Worm (Caenorhabditis elegans) whole organism, L4 larva: ENCODE measurements around the gene R10E11.5.

Source experiments
- R02D3.7 ChIP-seq: fragments of 150-350 bp; sonication (generic microtip); optimal IDR thresholded peaks from 3 replicates; lab custom pipeline; 2014; ENCODE audit warnings: missing biosample characterization, missing genetic modification characterization
- Y105C5A.15 ChIP-seq: fragments of 200-800 bp; sonication (Bioruptor generic); IDR thresholded peaks from 2 replicates; pipeline ENCODE4 v1.3.6; 2022; ENCODE audit warnings: missing genetic modification characterization, missing compliant biosample characterization
- arid-1 ChIP-seq: fragments of 200-800 bp; sonication (Bioruptor generic); conservative IDR thresholded peaks from 2 replicates; pipeline ENCODE4 v1.3.6; 2022; ENCODE audit warnings: missing genetic modification reagents, missing genetic modification characterization, missing compliant biosample characterization
- daf-16 ChIP-seq, 3 experiments: sonication (generic microtip); optimal IDR thresholded peaks; 2 replicates each; lab custom pipeline; 2016 to 2017; ENCODE audit warnings: missing genetic modification characterization in 3 of 3, missing genetic modification reagents in 3 of 3, mild to moderate bottlenecking in 2 of 3, missing compliant biosample characterization in 2 of 3, missing biosample characterization in 1 of 3, moderate library complexity in 1 of 3
- dmd-9 ChIP-seq: fragments of 200-800 bp; sonication (Bioruptor generic); IDR thresholded peaks from 2 replicates; pipeline ENCODE4 v1.3.6; 2022; ENCODE audit warnings: missing genetic modification reagents, missing genetic modification characterization, missing compliant biosample characterization
- duxl-1 ChIP-seq: sonication (generic microtip); optimal IDR thresholded peaks from 2 replicates; lab custom pipeline; 2016; ENCODE audit warnings: mild to moderate bottlenecking, missing genetic modification characterization, moderate library complexity, missing compliant biosample characterization; ENCODE audit not compliant: poor library complexity
- egl-43 ChIP-seq: fragments of 200-800 bp; sonication (Bioruptor generic); IDR thresholded peaks from 2 replicates; pipeline ENCODE4 v1.3.6; 2022; ENCODE audit warnings: missing genetic modification reagents, missing genetic modification characterization, missing compliant biosample characterization
- gei-8 ChIP-seq: fragments of 200-800 bp; sonication (Bioruptor generic); optimal IDR thresholded peaks from 2 replicates; lab custom pipeline; 2018; ENCODE audit warnings: mild to moderate bottlenecking, missing genetic modification characterization, missing compliant biosample characterization
- hlh-11 ChIP-seq: fragments of 200-800 bp; sonication (Bioruptor generic); optimal IDR thresholded peaks from 2 replicates; lab custom pipeline; 2018; ENCODE audit warnings: mild to moderate bottlenecking, missing genetic modification characterization, missing compliant biosample characterization
- hlh-30 ChIP-seq: sonication (generic microtip); optimal IDR thresholded peaks from 2 replicates; lab custom pipeline; 2017; ENCODE audit warnings: antibody characterized with exemption, mild to moderate bottlenecking, missing genetic modification characterization, missing compliant biosample characterization; ENCODE audit not compliant: insufficient read depth
- lin-1 ChIP-seq: fragments of 200-800 bp; sonication (Bioruptor generic); IDR thresholded peaks from 2 replicates; pipeline ENCODE4 v1.3.6; 2022; ENCODE audit warnings: missing genetic modification reagents, missing genetic modification characterization, missing compliant biosample characterization
- lsy-2 ChIP-seq, 2 experiments: fragments of 150-350 bp in 1 of 2; sonication (generic microtip) in 1 of 2; optimal IDR thresholded peaks; 2 replicates each; lab custom pipeline; 2014 to 2017; ENCODE audit warnings: missing biosample characterization in 2 of 2, missing genetic modification characterization in 2 of 2
- mdl-1 ChIP-seq, 2 experiments: fragments of 150-350 bp in 1 of 2; sonication (generic microtip) in 1 of 2; optimal IDR thresholded peaks; 2 replicates each; lab custom pipeline; 2014 to 2017; ENCODE audit warnings: missing biosample characterization in 2 of 2, missing genetic modification characterization in 2 of 2
- mxl-3 ChIP-seq: fragments of 200-800 bp; sonication (Bioruptor generic); optimal IDR thresholded peaks from 2 replicates; lab custom pipeline; 2018; ENCODE audit warnings: mild to moderate bottlenecking, missing genetic modification characterization, missing compliant biosample characterization
- nhr-10 ChIP-seq: fragments of 150-350 bp; optimal IDR thresholded peaks from 2 replicates; lab custom pipeline; 2014; ENCODE audit warnings: missing biosample characterization, missing genetic modification characterization
- nhr-11 ChIP-seq: fragments of 150-350 bp; optimal IDR thresholded peaks from 2 replicates; lab custom pipeline; 2014; ENCODE audit warnings: missing biosample characterization, missing genetic modification characterization
- nhr-28 ChIP-seq: fragments of 150-350 bp; optimal IDR thresholded peaks from 2 replicates; lab custom pipeline; 2014; ENCODE audit warnings: missing biosample characterization, missing genetic modification characterization
- nhr-41 ChIP-seq: fragments of 200-800 bp; sonication (Bioruptor generic); IDR thresholded peaks from 2 replicates; pipeline ENCODE4 v1.3.6; 2022; ENCODE audit warnings: missing genetic modification reagents, missing genetic modification characterization, missing compliant biosample characterization
- skn-1 ChIP-seq: fragments of 150-350 bp; optimal IDR thresholded peaks from 2 replicates; lab custom pipeline; 2014; ENCODE audit warnings: missing biosample characterization, missing genetic modification characterization
- unc-62 ChIP-seq, 3 experiments: fragments of 150-350 bp in 1 of 3; sonication (generic microtip); optimal IDR thresholded peaks in 2 of 3; peaks in 1 of 3; 1 replicate in 1 of 3; 2 replicates in 2 of 3; lab custom pipeline; 2014 to 2017; ENCODE audit warnings: missing biosample characterization in 3 of 3, missing genetic modification characterization in 3 of 3, missing genetic modification reagents in 3 of 3, missing genotype in 1 of 3
- zip-11 ChIP-seq: fragments of 200-800 bp; sonication (Bioruptor generic); IDR thresholded peaks from 2 replicates; pipeline ENCODE4 v1.3.6; 2022; ENCODE audit warnings: missing genetic modification characterization, missing compliant biosample characterization
- ztf-11 ChIP-seq: fragments of 150-350 bp; optimal IDR thresholded peaks from 2 replicates; lab custom pipeline; 2014; ENCODE audit warnings: missing biosample characterization, missing genetic modification characterization

The R10E11.5 gene

DNA sequence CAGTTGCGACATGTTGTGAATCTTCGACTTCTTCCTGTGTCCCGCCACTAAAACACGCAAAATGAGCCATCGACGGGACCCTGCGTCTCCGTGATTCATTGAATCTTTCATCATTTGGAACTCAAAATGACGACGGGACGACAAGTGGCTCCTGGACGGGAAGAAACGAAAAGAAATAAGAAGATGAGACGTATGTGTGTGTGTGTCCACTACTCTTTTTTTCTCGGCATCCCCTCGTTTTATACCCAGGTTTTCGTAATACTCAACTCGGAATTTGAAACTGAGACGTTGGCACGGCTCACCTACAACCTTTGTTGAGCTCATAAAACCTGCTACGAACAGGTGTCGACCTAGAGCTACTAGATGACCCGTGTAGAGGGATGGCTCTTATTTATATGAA, 44.9 kb downstream of the R10E11.5 start:
- TF ChIP-seq daf-16 (GFP tag; optimal IDR thresholded peaks at IDR 0.05; lab: Kevin White, UChicago) (peak in 1 of 2 experiments; percentile 21), daf-16 (tag; optimal IDR thresholded peaks at IDR 0.05; lab: Kevin White, UChicago) (no peak), hlh-11 (peak; percentile 39), unc-62 (GFP tag; optimal IDR thresholded peaks at IDR 0.05 in 1 of 2; lab: Kevin White, UChicago) (peak in 1 of 2 experiments; percentile 40), unc-62 (tag; optimal IDR thresholded peaks at IDR 0.05; lab: Kevin White, UChicago) (no peak), skn-1 (tag; lab: Kevin White, UChicago) (no peak), zip-11 (GFP tag; lab: Robert Waterston, UW) (no peak)

DNA sequence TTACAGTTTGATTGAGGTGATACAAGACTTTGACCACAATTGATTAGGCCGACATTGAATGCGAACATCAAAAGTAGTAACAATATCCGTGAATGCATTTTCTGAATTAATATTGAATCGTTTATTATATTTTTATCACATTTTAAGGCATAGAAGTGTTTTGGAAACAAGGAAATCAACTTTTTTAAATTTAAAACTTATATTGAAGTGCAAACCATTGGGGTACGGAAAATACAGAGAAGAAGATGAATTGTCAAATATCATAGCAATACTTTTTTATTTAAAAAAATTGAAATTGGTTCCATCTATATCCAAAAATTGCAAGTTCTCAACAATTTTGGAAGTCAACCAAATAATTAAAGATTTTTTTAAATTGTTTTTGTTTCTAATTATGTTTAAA, 46.2 kb downstream of the R10E11.5 start, which contains the start of gene T05G5.1:
Gene T05G5.1, minus strand, starts transcription at position 101 of the 400 bp plus-strand sequence.
- TF ChIP-seq egl-43 (GFP tag; lab: Robert Waterston, UW) (no peak), nhr-41 (GFP tag; lab: Robert Waterston, UW) (no peak), lsy-2 (tag; optimal IDR thresholded peaks at IDR 0.05; lab: Kevin White, UChicago) (no peak), arid-1 (GFP tag; lab: Robert Waterston, UW) (no peak), gei-8 (no peak), dmd-9 (GFP tag; lab: Robert Waterston, UW) (no peak), mdl-1 (tag; optimal IDR thresholded peaks at IDR 0.05; lab: Kevin White, UChicago) (no peak), zip-11 (GFP tag; lab: Robert Waterston, UW) (no peak), Y105C5A.15 (GFP tag; lab: Robert Waterston, UW) (no peak), mxl-3 (GFP tag; lab: Kevin White, UChicago) (no peak)

DNA sequence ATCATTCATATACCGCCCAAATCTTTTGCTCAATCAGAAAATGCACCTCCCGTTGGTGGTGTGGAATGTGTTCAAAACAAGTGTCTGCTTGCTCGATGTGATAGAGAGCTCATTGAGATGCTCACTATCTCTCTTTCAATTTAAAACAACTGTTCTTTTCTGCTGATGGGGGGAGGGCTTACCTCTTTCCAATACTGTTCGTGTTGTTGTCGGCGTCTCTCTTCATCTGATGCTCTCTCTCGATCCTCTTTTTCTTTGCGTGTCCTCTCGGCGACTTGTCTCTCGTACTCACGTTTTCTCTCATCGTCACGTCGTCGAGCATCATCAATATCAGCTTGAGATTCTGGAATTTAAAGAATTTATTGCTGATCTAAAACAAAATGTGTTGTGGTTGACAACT, 47.5 kb downstream of the R10E11.5 start:
- TF ChIP-seq ztf-11 (tag; lab: Kevin White, UChicago), result no peak
- peak in 1 of 2 experiments; percentile 93 for TF ChIP-seq daf-16 (GFP tag; optimal IDR thresholded peaks at IDR 0.05; lab: Kevin White, UChicago)
- TF ChIP-seq daf-16 (tag; optimal IDR thresholded peaks at IDR 0.05; lab: Kevin White, UChicago), result no peak
- peak; percentile 7 for TF ChIP-seq hlh-30
- peak; percentile 59 for TF ChIP-seq nhr-11 (tag; lab: Kevin White, UChicago)

DNA sequence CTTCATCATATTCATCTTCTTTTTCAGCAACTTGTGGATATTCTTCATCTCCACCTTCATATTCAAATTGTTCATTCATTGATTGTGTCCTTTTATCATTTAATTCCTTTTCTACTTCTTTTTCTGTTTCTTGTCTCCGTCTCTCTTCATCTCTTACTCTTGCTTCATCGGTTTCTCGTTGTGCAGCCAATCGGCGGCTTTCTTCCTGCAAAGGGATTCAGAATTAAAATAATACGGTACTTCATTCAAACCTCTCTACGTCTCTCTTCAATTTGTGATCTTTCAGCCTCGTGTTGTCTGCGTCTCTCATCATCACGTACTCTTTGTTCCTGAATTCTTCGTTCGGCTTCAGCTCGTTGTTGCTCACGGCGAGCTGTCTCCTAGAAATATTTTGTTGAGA, 48.8 kb downstream of the R10E11.5 start:
- TF ChIP-seq lsy-2 (tag; optimal IDR thresholded peaks at IDR 0.05; lab: Kevin White, UChicago), result peak in 1 of 2 experiments; percentile 28
- no peak for TF ChIP-seq nhr-11 (tag; lab: Kevin White, UChicago)
- TF ChIP-seq nhr-28, result peak; percentile 15
- TF ChIP-seq unc-62 (GFP tag; optimal IDR thresholded peaks at IDR 0.05 in 1 of 2; lab: Kevin White, UChicago), result peak in 1 of 2 experiments; percentile 87
- no peak for TF ChIP-seq unc-62 (tag; optimal IDR thresholded peaks at IDR 0.05; lab: Kevin White, UChicago)
- no peak for TF ChIP-seq lin-1 (GFP tag; lab: Robert Waterston, UW)

DNA sequence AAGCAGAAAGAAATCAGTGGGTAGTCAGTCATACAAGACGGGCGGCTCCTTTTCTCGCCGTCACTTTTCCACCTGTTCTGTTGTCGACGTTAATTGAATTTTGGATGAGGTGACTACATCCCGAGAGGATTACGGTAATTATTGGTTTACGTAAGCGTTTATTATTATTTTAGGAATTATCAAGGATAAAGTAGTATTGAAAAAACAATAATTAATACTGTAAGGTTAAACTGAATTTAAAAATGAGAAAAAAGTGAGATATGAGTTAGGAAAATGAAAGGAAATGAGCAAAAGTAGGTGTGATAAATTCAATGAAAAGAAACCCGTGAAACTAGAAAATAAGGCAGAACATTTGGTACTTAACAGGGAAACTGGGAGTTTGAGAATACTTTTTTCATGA, 50.5 kb downstream of the R10E11.5 start, which contains the start of gene hlh-4:
Gene hlh-4, minus strand, starts transcription at position 101 of the 400 bp plus-strand sequence.
- TF ChIP-seq daf-16 (GFP tag; optimal IDR thresholded peaks at IDR 0.05; lab: Kevin White, UChicago) (no peak), daf-16 (tag; optimal IDR thresholded peaks at IDR 0.05; lab: Kevin White, UChicago) (no peak), ztf-11 (tag; lab: Kevin White, UChicago) (no peak), R02D3.7 (tag; lab: Kevin White, UChicago) (no peak), lin-1 (GFP tag; lab: Robert Waterston, UW) (no peak), Y105C5A.15 (GFP tag; lab: Robert Waterston, UW) (no peak), nhr-10 (no peak), duxl-1 (tag; lab: Kevin White, UChicago) (no peak)
- TF ChIP-seq, all 104 proteins: peak for 0
